Fruit fly (Drosophila melanogaster) whole organism, wandering third instar larva: ENCODE data around the gene caz.

Source experiments
- HLH106 ChIP-seq: fragments of 200-800 bp; optimal IDR thresholded peaks from 3 replicates; lab custom pipeline; 2019; ENCODE audit warnings: missing biosample characterization, mild to moderate bottlenecking, missing genetic modification characterization, moderate library complexity
- ey ChIP-seq: fragments of 200-800 bp; sonication (Bioruptor generic); optimal IDR thresholded peaks from 2 replicates; lab custom pipeline; 2016; ENCODE audit warnings: missing biosample characterization, missing genetic modification characterization
- psq ChIP-seq: fragments of 200-800 bp; sonication (Bioruptor generic); optimal IDR thresholded peaks from 3 replicates; lab custom pipeline; 2017; ENCODE audit warnings: missing biosample characterization, mild to moderate bottlenecking, missing genetic modification characterization, moderate library complexity

- no peak for TF ChIP-seq HLH106 (tag; lab: Kevin White, UChicago)
- no peak for TF ChIP-seq psq (GFP tag; lab: Kevin White, UChicago)
- TF ChIP-seq ey = no peak
Observed at dm6 chrX:16292646-16293045, 4.0 kb downstream of the caz start.
